Worm (Caenorhabditis elegans) whole organism, L4 larva: ENCODE measurements around the gene srx-41.
A peak's percentile ranks its signal among the peaks of the same experiment; 100 is the strongest.

Experiments used
- F44E2.7 ChIP-seq: fragments of 200-800 bp; sonication (Bioruptor generic); IDR thresholded peaks from 2 replicates; pipeline ENCODE4 v2.1.2; 2022; ENCODE audit warnings: missing genetic modification characterization, missing compliant biosample characterization
- ZK337.2 ChIP-seq: fragments of 200-800 bp; sonication (Bioruptor generic); IDR thresholded peaks from 2 replicates; pipeline ENCODE4 v1.3.6; 2022; ENCODE audit warnings: missing genetic modification reagents, missing genetic modification characterization, missing compliant biosample characterization
- aha-1 ChIP-seq: fragments of 150-350 bp; peaks from one replicate; lab custom pipeline; 2014; ENCODE audit warnings: missing biosample characterization, missing genetic modification characterization
- aly-2 ChIP-seq: sonication (generic microtip); optimal IDR thresholded peaks from 2 replicates; lab custom pipeline; 2018; ENCODE audit warnings: missing biosample characterization, missing genetic modification characterization
- attf-4 ChIP-seq: sonication (generic microtip); optimal IDR thresholded peaks from 3 replicates; lab custom pipeline; 2017; ENCODE audit warnings: missing biosample characterization, missing genetic modification characterization
- ceh-20 ChIP-seq: fragments of 200-800 bp; sonication (Bioruptor generic); IDR thresholded peaks from 2 replicates; pipeline ENCODE4 v1.3.6; 2022; ENCODE audit warnings: missing genetic modification reagents, missing genetic modification characterization, missing compliant biosample characterization
- ceh-32 ChIP-seq: sonication (generic microtip); optimal IDR thresholded peaks from 2 replicates; lab custom pipeline; 2016; ENCODE audit warnings: mild to moderate bottlenecking, missing genetic modification characterization, missing compliant biosample characterization; ENCODE audit not compliant: poor library complexity
- ceh-62 ChIP-seq: sonication (generic microtip); optimal IDR thresholded peaks from 2 replicates; lab custom pipeline; 2017; ENCODE audit warnings: missing biosample characterization, missing genetic modification characterization
- ceh-82 ChIP-seq: sonication (generic microtip); optimal IDR thresholded peaks from 2 replicates; lab custom pipeline; 2017; ENCODE audit warnings: missing biosample characterization, missing genetic modification characterization
- ces-1 ChIP-seq: fragments of 150-350 bp; sonication (generic microtip); optimal IDR thresholded peaks from 4 replicates; lab custom pipeline; 2014; ENCODE audit warnings: missing biosample characterization, missing genetic modification reagents, missing genetic modification characterization
- cey-2 ChIP-seq: sonication (generic microtip); optimal IDR thresholded peaks from 3 replicates; lab custom pipeline; 2017; ENCODE audit warnings: missing genetic modification characterization, mild to moderate bottlenecking, missing compliant biosample characterization, antibody characterized with exemption, borderline replicate concordance; ENCODE audit not compliant: insufficient read depth
- ctbp-1 ChIP-seq: fragments of 200-800 bp; sonication (Bioruptor generic); IDR thresholded peaks from 2 replicates; pipeline ENCODE4 v1.3.6; 2022; ENCODE audit warnings: missing genetic modification reagents, missing genetic modification characterization, missing compliant biosample characterization
- daf-19 ChIP-seq: fragments of 200-800 bp; sonication (Bioruptor generic); conservative IDR thresholded peaks from 2 replicates; pipeline ENCODE4 v1.3.6; 2022; ENCODE audit warnings: missing genetic modification characterization, missing compliant biosample characterization
- dmd-6 ChIP-seq: fragments of 200-800 bp; sonication (Bioruptor generic); IDR thresholded peaks from 2 replicates; pipeline ENCODE4 v1.3.6; 2022; ENCODE audit warnings: missing genetic modification reagents, missing genetic modification characterization, missing compliant biosample characterization
- dmd-8 ChIP-seq: fragments of 200-800 bp; sonication (Bioruptor generic); IDR thresholded peaks from 2 replicates; pipeline ENCODE4 v1.3.6; 2022; ENCODE audit warnings: missing genetic modification characterization, missing compliant biosample characterization
- dmd-9 ChIP-seq: fragments of 200-800 bp; sonication (Bioruptor generic); IDR thresholded peaks from 2 replicates; pipeline ENCODE4 v1.3.6; 2022; ENCODE audit warnings: missing genetic modification reagents, missing genetic modification characterization, missing compliant biosample characterization
- dpl-1 ChIP-seq: fragments of 150-350 bp; optimal IDR thresholded peaks from 2 replicates; lab custom pipeline; 2014; ENCODE audit warnings: missing biosample characterization, missing genetic modification reagents, missing genetic modification characterization
- duxl-1 ChIP-seq: sonication (generic microtip); optimal IDR thresholded peaks from 2 replicates; lab custom pipeline; 2016; ENCODE audit warnings: mild to moderate bottlenecking, missing genetic modification characterization, moderate library complexity, missing compliant biosample characterization; ENCODE audit not compliant: poor library complexity
- egl-43 ChIP-seq: fragments of 200-800 bp; sonication (Bioruptor generic); IDR thresholded peaks from 2 replicates; pipeline ENCODE4 v1.3.6; 2022; ENCODE audit warnings: missing genetic modification reagents, missing genetic modification characterization, missing compliant biosample characterization
- hif-1 ChIP-seq, 2 experiments: sonication (generic microtip); optimal IDR thresholded peaks; 2 replicates each; lab custom pipeline; 2016 to 2017; ENCODE audit warnings: missing compliant biosample characterization in 2 of 2, missing genetic modification characterization in 2 of 2, missing genetic modification reagents in 2 of 2, missing genotype in 2 of 2, mild to moderate bottlenecking in 1 of 2
- hlh-30 ChIP-seq: sonication (generic microtip); optimal IDR thresholded peaks from 2 replicates; lab custom pipeline; 2017; ENCODE audit warnings: antibody characterized with exemption, mild to moderate bottlenecking, missing genetic modification characterization, missing compliant biosample characterization; ENCODE audit not compliant: insufficient read depth
- hmg-1.1 ChIP-seq: fragments of 200-800 bp; sonication (Bioruptor generic); IDR thresholded peaks from 2 replicates; pipeline ENCODE4 v1.3.6; 2022; ENCODE audit warnings: missing genetic modification reagents, missing genetic modification characterization, missing compliant biosample characterization
- lim-7 ChIP-seq: fragments of 200-800 bp; sonication (Bioruptor generic); IDR thresholded peaks from 2 replicates; pipeline ENCODE4 v1.3.6; 2022; ENCODE audit warnings: missing genetic modification characterization, missing compliant biosample characterization
- lin-13 ChIP-seq: fragments of 150-350 bp; optimal IDR thresholded peaks from 2 replicates; lab custom pipeline; 2014; ENCODE audit warnings: missing biosample characterization, missing genetic modification reagents, missing genetic modification characterization
- lin-15B ChIP-seq: fragments of 150-350 bp; sonication (generic microtip); optimal IDR thresholded peaks from 3 replicates; lab custom pipeline; 2014; ENCODE audit warnings: missing biosample characterization, missing genetic modification characterization
- lin-38 ChIP-seq: fragments of 200-800 bp; sonication (Bioruptor generic); IDR thresholded peaks from 2 replicates; pipeline ENCODE4 v1.3.6; 2022; ENCODE audit warnings: missing genetic modification reagents, missing genetic modification characterization, missing compliant biosample characterization
- lin-39 ChIP-seq: fragments of 150-350 bp; optimal IDR thresholded peaks from 2 replicates; lab custom pipeline; 2014; ENCODE audit warnings: missing biosample characterization, missing genetic modification reagents, missing genetic modification characterization
- lir-3 ChIP-seq: sonication (generic microtip); optimal IDR thresholded peaks from 2 replicates; lab custom pipeline; 2016; ENCODE audit warnings: mild to moderate bottlenecking, missing genetic modification characterization, missing compliant biosample characterization
- lsy-2 ChIP-seq, 2 experiments: fragments of 150-350 bp in 1 of 2; sonication (generic microtip) in 1 of 2; optimal IDR thresholded peaks; 2 replicates each; lab custom pipeline; 2014 to 2017; ENCODE audit warnings: missing biosample characterization in 2 of 2, missing genetic modification characterization in 2 of 2
- madf-9 ChIP-seq: fragments of 200-800 bp; sonication (Bioruptor generic); conservative IDR thresholded peaks from 2 replicates; pipeline ENCODE4 v1.3.6; 2022; ENCODE audit warnings: missing genetic modification reagents, missing genetic modification characterization, missing compliant biosample characterization
- mep-1 ChIP-seq: fragments of 150-350 bp; sonication (generic microtip); optimal IDR thresholded peaks from 3 replicates; lab custom pipeline; 2014; ENCODE audit warnings: missing biosample characterization, missing genetic modification characterization
- mes-2 ChIP-seq: sonication (generic microtip); optimal IDR thresholded peaks from 2 replicates; lab custom pipeline; 2016; ENCODE audit warnings: missing genotype, mild to moderate bottlenecking, missing genetic modification characterization, missing compliant biosample characterization; ENCODE audit not compliant: poor library complexity, severe bottlenecking
- mxl-2 ChIP-seq: fragments of 200-800 bp; sonication (Bioruptor generic); conservative IDR thresholded peaks from 2 replicates; pipeline ENCODE4 v1.3.6; 2022; ENCODE audit warnings: missing genetic modification reagents, missing genetic modification characterization, missing compliant biosample characterization
- nhr-111 ChIP-seq: fragments of 200-800 bp; sonication (Bioruptor generic); optimal IDR thresholded peaks from 2 replicates; lab custom pipeline; 2018; ENCODE audit warnings: mild to moderate bottlenecking, missing genetic modification characterization, missing compliant biosample characterization
- nhr-237 ChIP-seq: sonication (generic microtip); optimal IDR thresholded peaks from 2 replicates; lab custom pipeline; 2017; ENCODE audit warnings: missing biosample characterization, missing genetic modification characterization
- nhr-28 ChIP-seq: fragments of 150-350 bp; optimal IDR thresholded peaks from 2 replicates; lab custom pipeline; 2014; ENCODE audit warnings: missing biosample characterization, missing genetic modification characterization
- nhr-41 ChIP-seq: fragments of 200-800 bp; sonication (Bioruptor generic); IDR thresholded peaks from 2 replicates; pipeline ENCODE4 v1.3.6; 2022; ENCODE audit warnings: missing genetic modification reagents, missing genetic modification characterization, missing compliant biosample characterization
- nhr-48 ChIP-seq: sonication (generic microtip); optimal IDR thresholded peaks from 2 replicates; lab custom pipeline; 2016; ENCODE audit warnings: mild to moderate bottlenecking, missing genetic modification characterization, missing compliant biosample characterization
- nhr-76 ChIP-seq: fragments of 150-350 bp; optimal IDR thresholded peaks from 2 replicates; lab custom pipeline; 2014; ENCODE audit warnings: missing biosample characterization, missing genetic modification characterization
- pha-4 ChIP-seq, 2 experiments: fragments of 150-350 bp in 1 of 2; fragments of 200-800 bp in 1 of 2; sonication (Bioruptor generic) in 1 of 2; IDR thresholded peaks in 1 of 2; optimal IDR thresholded peaks in 1 of 2; 2 replicates each; pipeline versions ENCODE4 v1.3.6 to Lab custom; 2014 to 2022; ENCODE audit warnings: missing genetic modification characterization in 2 of 2, missing genetic modification reagents in 2 of 2, missing biosample characterization in 1 of 2, missing compliant biosample characterization in 1 of 2
- rbr-2 ChIP-seq: sonication (generic microtip); optimal IDR thresholded peaks from 2 replicates; lab custom pipeline; 2016; ENCODE audit warnings: missing genotype, missing genetic modification characterization, missing compliant biosample characterization
- saeg-2 ChIP-seq: fragments of 200-800 bp; sonication (Bioruptor generic); IDR thresholded peaks from 2 replicates; pipeline ENCODE4 v1.3.6; 2022; ENCODE audit warnings: missing genetic modification reagents, missing genetic modification characterization, missing compliant biosample characterization
- skn-1 ChIP-seq: fragments of 150-350 bp; optimal IDR thresholded peaks from 2 replicates; lab custom pipeline; 2014; ENCODE audit warnings: missing biosample characterization, missing genetic modification characterization
- spr-1 ChIP-seq: sonication (generic microtip); optimal IDR thresholded peaks from 2 replicates; lab custom pipeline; 2016; ENCODE audit warnings: mild to moderate bottlenecking, missing genetic modification characterization, missing compliant biosample characterization
- tag-97 ChIP-seq: fragments of 200-800 bp; sonication (Bioruptor generic); IDR thresholded peaks from 2 replicates; pipeline ENCODE4 v1.3.6; 2022; ENCODE audit warnings: missing genetic modification characterization, missing compliant biosample characterization
- unc-62 ChIP-seq, 3 experiments: fragments of 150-350 bp in 1 of 3; sonication (generic microtip); optimal IDR thresholded peaks in 2 of 3; peaks in 1 of 3; 1 replicate in 1 of 3; 2 replicates in 2 of 3; lab custom pipeline; 2014 to 2017; ENCODE audit warnings: missing biosample characterization in 3 of 3, missing genetic modification characterization in 3 of 3, missing genetic modification reagents in 3 of 3, missing genotype in 1 of 3
- zag-1 ChIP-seq: fragments of 150-350 bp; optimal IDR thresholded peaks from 2 replicates; lab custom pipeline; 2014; ENCODE audit warnings: missing biosample characterization, missing genetic modification characterization
- zfp-2 ChIP-seq: sonication (generic microtip); optimal IDR thresholded peaks from 2 replicates; lab custom pipeline; 2016; ENCODE audit warnings: mild to moderate bottlenecking, missing genetic modification characterization, missing compliant biosample characterization
- zfp-3 ChIP-seq: fragments of 200-800 bp; sonication (Bioruptor generic); conservative IDR thresholded peaks from 2 replicates; pipeline ENCODE4 v1.3.6; 2022; ENCODE audit warnings: missing genetic modification reagents, missing genetic modification characterization, missing compliant biosample characterization
- ztf-11 ChIP-seq: fragments of 150-350 bp; optimal IDR thresholded peaks from 2 replicates; lab custom pipeline; 2014; ENCODE audit warnings: missing biosample characterization, missing genetic modification characterization
- ztf-7 ChIP-seq: fragments of 150-350 bp; optimal IDR thresholded peaks from 2 replicates; lab custom pipeline; 2014; ENCODE audit warnings: missing biosample characterization, missing genetic modification characterization

The srx-41 gene

ce11 chrV:3587633-3588032 is 49.4 kb downstream of the srx-41 start (continued):
- 0 out of 2 replicates have a peak, but pooled peaks have one; percentile 18 for TF ChIP-seq ZK337.2 (GFP tag; lab: Robert Waterston, UW)
- no peak for TF ChIP-seq ceh-62
- TF ChIP-seq hif-1 (tag; optimal IDR thresholded peaks at IDR 0.05; lab: Kevin White, UChicago): peak in 1 of 2 experiments; percentile 39
- TF ChIP-seq cey-2 (tag; lab: Kevin White, UChicago): no peak
- TF ChIP-seq F44E2.7 (GFP tag; lab: Robert Waterston, UW): no peak
- no peak for TF ChIP-seq ceh-82 (tag; lab: Kevin White, UChicago)
- no peak for TF ChIP-seq hlh-30 (tag; lab: Kevin White, UChicago)
- no peak for TF ChIP-seq nhr-111 (GFP tag; lab: Kevin White, UChicago)
- TF ChIP-seq ceh-32: no peak
- TF ChIP-seq lim-7 (GFP tag; lab: Robert Waterston, UW): no peak
- TF ChIP-seq lin-15B (tag; lab: Kevin White, UChicago): no peak
- TF ChIP-seq lsy-2 (tag; optimal IDR thresholded peaks at IDR 0.05; lab: Kevin White, UChicago): peak in 1 of 2 experiments; percentile 29
- TF ChIP-seq saeg-2 (GFP tag; lab: Robert Waterston, UW): no peak
- TF ChIP-seq lir-3 (tag; lab: Kevin White, UChicago): no peak
- no peak for TF ChIP-seq unc-62 (GFP tag; optimal IDR thresholded peaks at IDR 0.05 in 1 of 2; lab: Kevin White, UChicago)
- TF ChIP-seq unc-62 (tag; optimal IDR thresholded peaks at IDR 0.05; lab: Kevin White, UChicago): no peak
- no peak for TF ChIP-seq zfp-3
- TF ChIP-seq nhr-28: no peak
- no peak for TF ChIP-seq dmd-6 (GFP tag; lab: Robert Waterston, UW)
- TF ChIP-seq ztf-7 (tag; lab: Kevin White, UChicago): no peak
- no peak for TF ChIP-seq daf-19 (GFP tag; lab: Robert Waterston, UW)
- TF ChIP-seq lin-38 (GFP tag; lab: Robert Waterston, UW): peak; percentile 55
- TF ChIP-seq attf-4 (tag; lab: Kevin White, UChicago): no peak
- no peak for TF ChIP-seq dmd-8
- TF ChIP-seq mes-2 (tag; lab: Kevin White, UChicago): peak; percentile 75
- no peak for TF ChIP-seq aly-2
- TF ChIP-seq zag-1 (tag; lab: Kevin White, UChicago): no peak
- 0 out of 2 replicates have a peak, but pooled peaks have one; percentile 22 for TF ChIP-seq pha-4 (GFP tag; IDR thresholded peaks at IDR 0.05; lab: Robert Waterston, UW)
- TF ChIP-seq pha-4 (tag; optimal IDR thresholded peaks at IDR 0.05; lab: Kevin White, UChicago): no peak
- TF ChIP-seq hmg-1.1 (GFP tag; lab: Robert Waterston, UW): 0 out of 2 replicates have a peak, but pooled peaks have one; percentile 15
- no peak for TF ChIP-seq mxl-2 (GFP tag; lab: Robert Waterston, UW)
- TF ChIP-seq mep-1 (tag; lab: Kevin White, UChicago): peak; percentile 38
- TF ChIP-seq rbr-2: no peak
- TF ChIP-seq nhr-41: no peak
- no peak for TF ChIP-seq nhr-48
- peak; percentile 75 for TF ChIP-seq aha-1 (tag; lab: Kevin White, UChicago)
- no peak for TF ChIP-seq skn-1 (tag; lab: Kevin White, UChicago)
- TF ChIP-seq nhr-237 (tag; lab: Kevin White, UChicago): no peak
- TF ChIP-seq spr-1 (tag; lab: Kevin White, UChicago): no peak
- peak; percentile 27 for TF ChIP-seq dpl-1
- TF ChIP-seq ztf-11 (tag; lab: Kevin White, UChicago): no peak
- TF ChIP-seq egl-43 (GFP tag; lab: Robert Waterston, UW): no peak
- no peak for TF ChIP-seq lin-13
- no peak for TF ChIP-seq nhr-76 (tag; lab: Kevin White, UChicago)
- no peak for TF ChIP-seq ces-1
- no peak for TF ChIP-seq ctbp-1 (GFP tag; lab: Robert Waterston, UW)
- no peak for TF ChIP-seq ceh-20 (GFP tag; lab: Robert Waterston, UW)
- no peak for TF ChIP-seq zfp-2 (tag; lab: Kevin White, UChicago)
- TF ChIP-seq madf-9 (GFP tag; lab: Robert Waterston, UW): no peak
- no peak for TF ChIP-seq dmd-9 (GFP tag; lab: Robert Waterston, UW)
- TF ChIP-seq lin-39 (tag; lab: Kevin White, UChicago): no peak
- no peak for TF ChIP-seq duxl-1
- TF ChIP-seq tag-97: no peak
